Worm (Caenorhabditis elegans): ENCODE data around the gene jmjd-5.

DNA sequence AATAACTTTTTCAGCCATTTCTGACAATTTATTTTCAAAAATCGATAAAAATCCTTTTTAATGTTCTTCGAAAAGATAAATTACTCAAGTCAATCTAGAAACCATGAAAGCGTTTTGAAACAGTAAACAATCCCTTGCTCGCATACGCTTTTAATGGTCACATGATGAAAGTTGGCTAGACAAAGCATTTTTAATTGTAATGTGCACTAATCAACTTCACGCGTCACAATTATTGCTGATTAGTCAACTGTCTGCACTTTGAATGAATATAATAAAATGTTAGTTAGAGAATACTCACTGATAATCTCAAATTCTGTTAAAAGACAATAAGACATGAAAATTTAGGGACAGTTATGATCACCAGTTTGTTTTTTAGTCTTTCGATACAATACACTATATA, 29.3 kb downstream of the jmjd-5 start:
- TF ChIP-seq jun-1 (tag; optimal IDR thresholded peaks at IDR 0.05) (no peak), cey-2 (tag; optimal IDR thresholded peaks at IDR 0.05; ENCODE audit: borderline replicate concordance, insufficient read depth) (no peak), skn-1 (tag; optimal IDR thresholded peaks at IDR 0.05) (no peak), lim-7 (GFP tag; IDR thresholded peaks at IDR 0.05) (no peak), ces-1 (GFP tag; optimal IDR thresholded peaks at IDR 0.05) (no peak), ama-1 (optimal IDR thresholded peaks at IDR 0.05) (no peak), lin-1 (GFP tag; IDR thresholded peaks at IDR 0.05) (no peak), nhr-237 (tag; optimal IDR thresholded peaks at IDR 0.05) (no peak), sdz-12 (GFP tag; optimal IDR thresholded peaks at IDR 0.05) (no peak)
